Fruit fly (Drosophila melanogaster) whole organism, wandering third instar larva: Measurements from ENCODE around the gene Sclp.

Experiments used
- CG32264 ChIP-seq: fragments of 200-800 bp; sonication (Bioruptor generic); optimal IDR thresholded peaks from 2 replicates; lab custom pipeline; 2016; ENCODE audit warnings: missing biosample characterization, missing genetic modification characterization
- Dfd ChIP-seq: fragments of >200 bp; optimal IDR thresholded peaks from 2 replicates; lab custom pipeline; 2017; ENCODE audit warnings: missing biosample characterization, missing genetic modification characterization
- Dif ChIP-seq: fragments of 200-275, 200-300 bp; sonication (Bioruptor generic); optimal IDR thresholded peaks from 2 replicates; lab custom pipeline; 2018; ENCODE audit warnings: missing biosample characterization, missing genetic modification characterization; ENCODE audit not compliant: partially characterized antibody
- GATAd ChIP-seq: sonication (Bioruptor generic); optimal IDR thresholded peaks from 2 replicates; lab custom pipeline; 2016; ENCODE audit warnings: missing biosample characterization, missing genetic modification characterization
- Hr83 ChIP-seq: fragments of 200-300 bp; sonication (Bioruptor generic); optimal IDR thresholded peaks from 2 replicates; lab custom pipeline; 2016; ENCODE audit warnings: missing biosample characterization, mild to moderate bottlenecking, missing genetic modification characterization, moderate library complexity; ENCODE audit not compliant: poor library complexity, severe bottlenecking
- Mio ChIP-seq: sonication (Bioruptor generic); optimal IDR thresholded peaks from 2 replicates; lab custom pipeline; 2016; ENCODE audit warnings: missing biosample characterization, missing genetic modification characterization
- Sp1 ChIP-seq: fragments of 200-800 bp; sonication (Bioruptor generic); optimal IDR thresholded peaks from 3 replicates; lab custom pipeline; 2019; ENCODE audit warnings: missing biosample characterization, mild to moderate bottlenecking, missing genetic modification characterization, moderate library complexity
- br ChIP-seq: fragments of 200-800 bp; sonication (Bioruptor generic); optimal IDR thresholded peaks from 2 replicates; lab custom pipeline; 2016; ENCODE audit warnings: missing biosample characterization, missing genetic modification characterization
- foxo ChIP-seq, 2 experiments: fragments of 200-800 bp; sonication (Bioruptor generic); optimal IDR thresholded peaks; 2 replicates in 1 of 2; 3 replicates in 1 of 2; lab custom pipeline; 2016 to 2017; ENCODE audit warnings: missing biosample characterization in 2 of 2, missing genetic modification characterization in 2 of 2
- fru ChIP-seq: fragments of 200-800 bp; sonication (Bioruptor generic); optimal IDR thresholded peaks from 3 replicates; lab custom pipeline; 2016; ENCODE audit warnings: missing biosample characterization, mild to moderate bottlenecking, missing genetic modification characterization
- pan ChIP-seq: fragments of >200 bp; optimal IDR thresholded peaks from 2 replicates; lab custom pipeline; 2017
- psq ChIP-seq: fragments of 200-800 bp; sonication (Bioruptor generic); optimal IDR thresholded peaks from 3 replicates; lab custom pipeline; 2017; ENCODE audit warnings: missing biosample characterization, mild to moderate bottlenecking, missing genetic modification characterization, moderate library complexity
- usp ChIP-seq: fragments of >200 bp; optimal IDR thresholded peaks from 2 replicates; lab custom pipeline; 2017; ENCODE audit warnings: missing biosample characterization, missing genetic modification characterization
- woc ChIP-seq: sonication (Bioruptor generic); optimal IDR thresholded peaks from 2 replicates; lab custom pipeline; 2016; ENCODE audit warnings: missing biosample characterization, mild to moderate bottlenecking, missing genetic modification characterization

dm6 chrX:11891682-11892179 is 32.7 kb downstream of the Sclp start, which contains the start of gene sicily:
- no peak for TF ChIP-seq CG32264 (GFP tag; lab: Kevin White, UChicago)
- TF ChIP-seq fru (GFP tag; lab: Kevin White, UChicago): no peak
- no peak for TF ChIP-seq GATAd (GFP tag; lab: Kevin White, UChicago)
- no peak for TF ChIP-seq pan (lab: Kevin White, UChicago)
- no peak for TF ChIP-seq woc (GFP tag; lab: Kevin White, UChicago)
- no peak for TF ChIP-seq Sp1 (GFP tag; lab: Kevin White, UChicago)
- TF ChIP-seq usp: no peak
- TF ChIP-seq foxo (GFP tag; optimal IDR thresholded peaks at IDR 0.05; lab: Kevin White, UChicago): no peak
- TF ChIP-seq Dfd (GFP tag; lab: Kevin White, UChicago): no peak
- no peak for TF ChIP-seq Mio (GFP tag; lab: Kevin White, UChicago)
- no peak for TF ChIP-seq psq
- TF ChIP-seq Dif (GFP tag; lab: Kevin White, UChicago): no peak
- TF ChIP-seq Hr83: no peak
- no peak for TF ChIP-seq br (GFP tag; lab: Kevin White, UChicago)
